Worm (Caenorhabditis elegans): ENCODE results near the gene ZK355.3.

DNA sequence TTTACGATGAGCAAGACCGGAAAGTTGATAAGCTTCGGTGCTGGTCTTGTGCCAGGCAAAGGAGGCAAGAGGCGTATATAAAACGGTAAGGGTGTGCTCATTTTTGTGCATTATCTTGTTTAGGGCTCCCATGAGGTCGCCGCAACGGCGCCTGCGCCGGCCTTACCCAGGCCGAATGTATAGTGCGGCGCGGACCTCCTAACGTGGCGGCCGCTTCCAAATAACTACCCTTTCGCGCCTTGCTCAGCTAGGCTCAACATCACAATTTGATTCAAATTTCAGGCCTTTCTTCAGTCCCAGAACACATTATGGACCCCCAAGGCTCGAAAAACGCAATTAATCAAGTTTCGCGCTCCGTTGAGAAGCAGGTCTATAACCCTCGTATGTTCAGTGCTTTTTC is at the start of gene ZK355.3, which contains the start of gene ZK355.8:
- no peak for TF ChIP-seq ama-1 (optimal IDR thresholded peaks at IDR 0.05)
- TF ChIP-seq flt-1 (GFP tag; IDR thresholded peaks at IDR 0.05), result no peak
- TF ChIP-seq scrt-1 (GFP tag; IDR thresholded peaks at IDR 0.05), result no peak
- no peak for TF ChIP-seq hnd-1 (tag; optimal IDR thresholded peaks at IDR 0.05)
- no peak for TF ChIP-seq hmg-4 (GFP tag; optimal IDR thresholded peaks at IDR 0.05)
- TF ChIP-seq ets-7 (tag; optimal IDR thresholded peaks at IDR 0.05), result no peak
- TF ChIP-seq tbx-37 (GFP tag; conservative IDR thresholded peaks at IDR 0.05), result no peak
- TF ChIP-seq aly-1 (tag; optimal IDR thresholded peaks at IDR 0.05), result no peak
- no peak for TF ChIP-seq pes-1 (GFP tag; IDR thresholded peaks at IDR 0.05)
- no peak for TF ChIP-seq hmbx-1 (tag; optimal IDR thresholded peaks at IDR 0.05)

Measured in whole organism, early embryonic.